Worm (Caenorhabditis elegans): ENCODE measurements around the gene clec-3.

clec-3 gene

DNA sequence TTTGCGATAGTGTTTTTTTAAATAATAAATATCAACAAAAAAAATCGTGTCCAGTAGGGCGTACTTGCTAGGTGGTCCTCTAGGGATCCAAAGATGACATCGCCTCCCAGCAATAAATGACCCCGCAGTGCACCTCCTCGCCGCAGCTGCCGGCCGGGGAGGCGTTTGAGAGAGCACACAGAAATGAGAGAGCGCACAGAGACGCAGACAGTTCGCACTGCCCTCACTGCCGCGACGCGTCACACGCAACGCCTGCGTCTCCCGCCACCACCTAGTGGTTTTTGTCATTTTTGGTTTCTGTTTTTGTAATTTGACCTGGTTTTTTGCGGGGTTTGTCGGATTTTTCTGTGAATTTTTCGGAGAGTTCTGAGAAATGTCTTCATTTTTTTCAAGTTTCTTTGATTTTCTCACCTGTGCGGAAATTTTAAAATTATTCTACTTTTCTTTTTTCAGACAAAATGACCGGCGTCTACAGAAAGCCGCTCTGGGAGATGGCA lies 31.8 kb downstream of the clec-3 start, which contains the start of gene lido-7 (continued):
- TF ChIP-seq ztf-4 (tag; optimal IDR thresholded peaks at IDR 0.05) (no peak), hpl-2 (GFP tag; optimal IDR thresholded peaks at IDR 0.05) (no peak), blmp-1 (tag; optimal IDR thresholded peaks at IDR 0.05) (no peak), mab-9 (GFP tag; IDR thresholded peaks at IDR 0.05) (no peak), lir-3 (tag; optimal IDR thresholded peaks at IDR 0.05; ENCODE audit: poor library complexity) (no peak), unc-30 (tag; optimal IDR thresholded peaks at IDR 0.05) (no peak), egl-13 (tag; optimal IDR thresholded peaks at IDR 0.05) (no peak), irx-1 (tag; optimal IDR thresholded peaks at IDR 0.05) (peak; percentile 28), fkh-4 (tag; optimal IDR thresholded peaks at IDR 0.05; ENCODE audit: borderline replicate concordance) (no peak), unc-86 (tag; optimal IDR thresholded peaks at IDR 0.05) (peak; percentile 15), mdl-1 (tag; optimal IDR thresholded peaks at IDR 0.05) (peak in 1 of 2 experiments; percentile 14), snpc-4 (tag; optimal IDR thresholded peaks at IDR 0.05) (no peak), elt-2 (tag; optimal IDR thresholded peaks at IDR 0.05) (no peak), C16A3.4 (tag; optimal IDR thresholded peaks at IDR 0.05) (no peak), snu-23 (GFP tag; optimal IDR thresholded peaks at IDR 0.05) (peak; percentile 58), fos-1 (tag; optimal IDR thresholded peaks at IDR 0.05) (no peak), sup-37 (GFP tag; optimal IDR thresholded peaks at IDR 0.05) (no peak), efl-3 (GFP tag; optimal IDR thresholded peaks at IDR 0.05) (no peak), nhr-11 (tag; optimal IDR thresholded peaks at IDR 0.05) (no peak), isw-1 (GFP tag; IDR thresholded peaks at IDR 0.05) (peak; percentile 13; the same call in 1 of the 2 replicates), nhr-19 (GFP tag; conservative IDR thresholded peaks at IDR 0.05) (peak; percentile 38; the same call in 1 of the 2 replicates), egl-27 (tag; optimal IDR thresholded peaks at IDR 0.05) (no peak), C34B4.2 (tag; optimal IDR thresholded peaks at IDR 0.05) (no peak), vab-15 (tag; optimal IDR thresholded peaks at IDR 0.05) (peak; percentile 6), fkh-8 (tag; optimal IDR thresholded peaks at IDR 0.05) (peak; percentile 11), nhr-237 (tag; optimal IDR thresholded peaks at IDR 0.05) (no peak), nhr-77 (tag; optimal IDR thresholded peaks at IDR 0.05) (no peak), zip-4 (GFP tag; optimal IDR thresholded peaks at IDR 0.05) (no peak), ceh-90 (tag; optimal IDR thresholded peaks at IDR 0.05) (no peak), ama-1 (optimal IDR thresholded peaks at IDR 0.05) (no peak), hlh-4 (tag; optimal IDR thresholded peaks at IDR 0.05) (no peak), lsy-2 (tag; optimal IDR thresholded peaks at IDR 0.05) (peak; percentile 31 to 56), swsn-7 (tag; optimal IDR thresholded peaks at IDR 0.05) (peak; percentile 59), mep-1 (tag; optimal IDR thresholded peaks at IDR 0.05) (peak; percentile 6), nhr-76 (tag; optimal IDR thresholded peaks at IDR 0.05) (no peak), tbx-2 (tag; optimal IDR thresholded peaks at IDR 0.05) (peak; percentile 52), skn-1 (tag; optimal IDR thresholded peaks at IDR 0.05) (peak; percentile 24), nhr-28 (tag; optimal IDR thresholded peaks at IDR 0.05) (no peak), nhr-12 (tag; optimal IDR thresholded peaks at IDR 0.05) (no peak), C04F5.9 (tag; optimal IDR thresholded peaks at IDR 0.05) (peak; percentile 7), pag-3 (tag; optimal IDR thresholded peaks at IDR 0.05; ENCODE audit: borderline replicate concordance, insufficient read depth) (no peak), ceh-8 (GFP tag; optimal IDR thresholded peaks at IDR 0.05) (no peak), nhr-84 (tag; optimal IDR thresholded peaks at IDR 0.05) (no peak), pax-3 (tag; optimal IDR thresholded peaks at IDR 0.05) (no peak), ceh-82 (tag; optimal IDR thresholded peaks at IDR 0.05) (peak in 1 of 3 experiments; percentile 35), jun-1 (tag; optimal IDR thresholded peaks at IDR 0.05) (peak; percentile 9), mef-2 (tag; optimal IDR thresholded peaks at IDR 0.05) (no peak), dsc-1 (tag; optimal IDR thresholded peaks at IDR 0.05) (peak; percentile 12), ztf-11 (tag; optimal IDR thresholded peaks at IDR 0.05) (no peak), ces-1 (GFP tag; optimal IDR thresholded peaks at IDR 0.05) (no peak), xbp-1 (tag; optimal IDR thresholded peaks at IDR 0.05) (no peak), nhr-71 (tag; optimal IDR thresholded peaks at IDR 0.05) (peak; percentile 71), elt-3 (tag; optimal IDR thresholded peaks at IDR 0.05) (no peak)

Data from whole organism, L1 larva.